Worm (Caenorhabditis elegans) whole organism, L3 larva: ENCODE results near the gene K09B11.4.

Source experiments
- R02D3.7 ChIP-seq: fragments of 150-350 bp; optimal IDR thresholded peaks from 2 replicates; lab custom pipeline; 2014; ENCODE audit warnings: missing biosample characterization, missing genetic modification characterization
- ZK546.5 ChIP-seq: sonication (generic microtip); optimal IDR thresholded peaks from 2 replicates; lab custom pipeline; 2017; ENCODE audit warnings: missing biosample characterization, missing genetic modification characterization
- aly-2 ChIP-seq: fragments of 150-350 bp; optimal IDR thresholded peaks from 2 replicates; lab custom pipeline; 2014; ENCODE audit warnings: missing biosample characterization, missing genetic modification characterization
- ama-1 ChIP-seq: fragments of 150-350 bp; optimal IDR thresholded peaks from 2 replicates; lab custom pipeline; 2018
- ceh-16 ChIP-seq: sonication (generic microtip); optimal IDR thresholded peaks from 2 replicates; lab custom pipeline; 2017; ENCODE audit warnings: missing biosample characterization, missing genetic modification characterization
- ceh-28 ChIP-seq: fragments of 150-350 bp; optimal IDR thresholded peaks from 2 replicates; lab custom pipeline; 2014; ENCODE audit warnings: missing biosample characterization, missing genetic modification reagents, missing genetic modification characterization
- ceh-82 ChIP-seq: fragments of 150-350 bp; optimal IDR thresholded peaks from 2 replicates; lab custom pipeline; 2014; ENCODE audit warnings: missing biosample characterization, missing genetic modification characterization
- ceh-9 ChIP-seq: sonication (generic microtip); optimal IDR thresholded peaks from 2 replicates; lab custom pipeline; 2018; ENCODE audit warnings: missing biosample characterization, missing genetic modification characterization
- daf-12 ChIP-seq: fragments of 150-350 bp; optimal IDR thresholded peaks from 2 replicates; lab custom pipeline; 2014; ENCODE audit warnings: missing biosample characterization, missing genetic modification reagents, missing genetic modification characterization
- egl-27 ChIP-seq: sonication (generic microtip); optimal IDR thresholded peaks from 4 replicates; lab custom pipeline; 2017; ENCODE audit warnings: missing biosample characterization, missing genetic modification reagents, missing genetic modification characterization
- egl-5 ChIP-seq: fragments of 150-350 bp; optimal IDR thresholded peaks from 2 replicates; lab custom pipeline; 2017; ENCODE audit warnings: missing biosample characterization, missing genetic modification reagents, missing genetic modification characterization, inconsistent platforms
- elt-1 ChIP-seq: fragments of 150-350 bp; optimal IDR thresholded peaks from 2 replicates; lab custom pipeline; 2014; ENCODE audit warnings: missing biosample characterization, missing genetic modification characterization
- elt-2 ChIP-seq: sonication (generic microtip); optimal IDR thresholded peaks from 2 replicates; lab custom pipeline; 2016; ENCODE audit warnings: missing genetic modification reagents, mild to moderate bottlenecking, missing genetic modification characterization, missing compliant biosample characterization
- elt-3 ChIP-seq, 3 experiments: fragments of 150-350 bp in 1 of 3; sonication (generic microtip) in 2 of 3; optimal IDR thresholded peaks; 2 replicates in 2 of 3; 4 replicates in 1 of 3; lab custom pipeline; 2014 to 2017; ENCODE audit warnings: missing biosample characterization in 3 of 3, missing genetic modification characterization in 3 of 3
- eor-1 ChIP-seq, 2 experiments: fragments of 150-350 bp; optimal IDR thresholded peaks; 2 replicates each; lab custom pipeline; 2014 to 2018; ENCODE audit warnings: missing biosample characterization in 2 of 2, missing genetic modification characterization in 2 of 2
- fkh-10 ChIP-seq: sonication (generic microtip); optimal IDR thresholded peaks from 2 replicates; lab custom pipeline; 2017; ENCODE audit warnings: missing biosample characterization, missing genetic modification reagents, missing genetic modification characterization
- fkh-2 ChIP-seq: fragments of 150-350 bp; optimal IDR thresholded peaks from 2 replicates; lab custom pipeline; 2014; ENCODE audit warnings: missing biosample characterization, missing genetic modification reagents, missing genetic modification characterization
- fos-1 ChIP-seq: fragments of 150-350 bp; optimal IDR thresholded peaks from 2 replicates; lab custom pipeline; 2014; ENCODE audit warnings: missing biosample characterization, missing genetic modification characterization
- hmg-11 ChIP-seq: sonication (generic microtip); optimal IDR thresholded peaks from 2 replicates; lab custom pipeline; 2016; ENCODE audit warnings: missing genetic modification characterization, missing compliant biosample characterization
- jun-1 ChIP-seq: fragments of 150-350 bp; optimal IDR thresholded peaks from 2 replicates; lab custom pipeline; 2014; ENCODE audit warnings: missing biosample characterization, missing genetic modification reagents, missing genetic modification characterization
- lin-15B ChIP-seq: fragments of 150-350 bp; optimal IDR thresholded peaks from 2 replicates; lab custom pipeline; 2014; ENCODE audit warnings: missing biosample characterization, missing genetic modification characterization
- lin-39 ChIP-seq: fragments of 150-350 bp; optimal IDR thresholded peaks from 2 replicates; lab custom pipeline; 2018; ENCODE audit warnings: missing biosample characterization, missing genetic modification reagents, missing genetic modification characterization
- lsy-12 ChIP-seq: sonication (generic microtip); optimal IDR thresholded peaks from 2 replicates; lab custom pipeline; 2016; ENCODE audit warnings: mild to moderate bottlenecking, missing genetic modification characterization, missing compliant biosample characterization
- mdl-1 ChIP-seq: fragments of 150-350 bp; optimal IDR thresholded peaks from 2 replicates; lab custom pipeline; 2014; ENCODE audit warnings: missing biosample characterization, missing genetic modification characterization
- mml-1 ChIP-seq: fragments of 150-350 bp; sonication (generic microtip); optimal IDR thresholded peaks from 3 replicates; lab custom pipeline; 2014; ENCODE audit warnings: missing biosample characterization, missing genetic modification characterization
- nfya-1 ChIP-seq: sonication (generic microtip); optimal IDR thresholded peaks from 2 replicates; lab custom pipeline; 2017; ENCODE audit warnings: missing genetic modification characterization, mild to moderate bottlenecking, missing compliant biosample characterization, antibody characterized with exemption, moderate library complexity; ENCODE audit not compliant: insufficient read depth
- nhr-11 ChIP-seq: fragments of 150-350 bp; optimal IDR thresholded peaks from 2 replicates; lab custom pipeline; 2014; ENCODE audit warnings: missing biosample characterization, missing genetic modification characterization
- nhr-12 ChIP-seq: fragments of 150-350 bp; optimal IDR thresholded peaks from 2 replicates; lab custom pipeline; 2014; ENCODE audit warnings: missing biosample characterization, missing genetic modification characterization
- nhr-23 ChIP-seq: fragments of 150-350 bp; optimal IDR thresholded peaks from 2 replicates; lab custom pipeline; 2014; ENCODE audit warnings: missing biosample characterization, missing genetic modification reagents, missing genetic modification characterization
- nhr-237 ChIP-seq: fragments of 150-350 bp; optimal IDR thresholded peaks from 2 replicates; lab custom pipeline; 2014; ENCODE audit warnings: missing biosample characterization, missing genetic modification characterization
- nhr-25 ChIP-seq: sonication (generic microtip); optimal IDR thresholded peaks from 2 replicates; lab custom pipeline; 2017; ENCODE audit warnings: missing biosample characterization, missing genetic modification characterization
- nhr-28 ChIP-seq: fragments of 150-350 bp; optimal IDR thresholded peaks from 2 replicates; lab custom pipeline; 2014; ENCODE audit warnings: missing biosample characterization, missing genetic modification characterization
- nhr-43 ChIP-seq: sonication (generic microtip); optimal IDR thresholded peaks from 2 replicates; lab custom pipeline; 2016; ENCODE audit warnings: mild to moderate bottlenecking, missing genetic modification characterization, missing compliant biosample characterization; ENCODE audit not compliant: poor library complexity, severe bottlenecking
- nhr-67 ChIP-seq: fragments of 150-350 bp; optimal IDR thresholded peaks from 2 replicates; lab custom pipeline; 2014; ENCODE audit warnings: missing biosample characterization, missing genetic modification characterization
- nhr-76 ChIP-seq: fragments of 150-350 bp; sonication (generic microtip); optimal IDR thresholded peaks from 5 replicates; lab custom pipeline; 2014; ENCODE audit warnings: missing biosample characterization, missing genetic modification characterization
- nhr-77 ChIP-seq: fragments of 150-350 bp; optimal IDR thresholded peaks from 2 replicates; lab custom pipeline; 2014; ENCODE audit warnings: missing biosample characterization, missing genetic modification characterization
- pha-4 ChIP-seq: fragments of 150-350 bp; optimal IDR thresholded peaks from 2 replicates; lab custom pipeline; 2014; ENCODE audit warnings: missing biosample characterization, missing genetic modification reagents, missing genetic modification characterization
- pqm-1 ChIP-seq: fragments of 150-350 bp; optimal IDR thresholded peaks from 2 replicates; lab custom pipeline; 2017; ENCODE audit warnings: missing biosample characterization, missing genetic modification characterization, inconsistent platforms
- sea-2 ChIP-seq: fragments of 150-350 bp; sonication (generic microtip); optimal IDR thresholded peaks from 4 replicates; lab custom pipeline; 2014; ENCODE audit warnings: missing biosample characterization, missing genetic modification reagents, missing genetic modification characterization
- skn-1 ChIP-seq: fragments of 150-350 bp; optimal IDR thresholded peaks from 2 replicates; lab custom pipeline; 2014; ENCODE audit warnings: missing biosample characterization, missing genetic modification characterization
- snpc-4 ChIP-seq: fragments of 150-350 bp; optimal IDR thresholded peaks from 2 replicates; lab custom pipeline; 2014; ENCODE audit warnings: missing biosample characterization, missing genetic modification characterization
- tbx-2 ChIP-seq: sonication (generic microtip); optimal IDR thresholded peaks from 2 replicates; lab custom pipeline; 2016; ENCODE audit warnings: mild to moderate bottlenecking, missing genetic modification characterization, missing compliant biosample characterization
- unc-62 ChIP-seq: fragments of 150-350 bp; sonication (generic microtip); optimal IDR thresholded peaks from 4 replicates; lab custom pipeline; 2014; ENCODE audit warnings: missing biosample characterization, missing genetic modification reagents, missing genetic modification characterization
- ztf-11 ChIP-seq: fragments of 150-350 bp; optimal IDR thresholded peaks from 2 replicates; lab custom pipeline; 2014; ENCODE audit warnings: missing biosample characterization, missing genetic modification characterization
- ztf-4 ChIP-seq: fragments of 150-350 bp; optimal IDR thresholded peaks from 2 replicates; lab custom pipeline; 2014; ENCODE audit warnings: missing biosample characterization, missing genetic modification characterization

K09B11.4 gene

ce11 chrIV:13393246-13393716, 36.1 kb upstream of the K09B11.4 start:
- TF ChIP-seq unc-62 (GFP tag; lab: Kevin White, UChicago): no peak
- TF ChIP-seq nhr-25 (tag; lab: Kevin White, UChicago): peak; percentile 54
- TF ChIP-seq tbx-2: no peak
- TF ChIP-seq nhr-77 (tag; lab: Kevin White, UChicago): peak; percentile 7
- TF ChIP-seq jun-1 (tag; lab: Kevin White, UChicago): peak; percentile 26
- peak; percentile 17 for TF ChIP-seq nhr-28 (tag; lab: Kevin White, UChicago)
- peak; percentile 87 for TF ChIP-seq nhr-23 (tag; lab: Kevin White, UChicago)
- TF ChIP-seq elt-3 (tag; optimal IDR thresholded peaks at IDR 0.05; lab: Kevin White, UChicago): peak in 1 of 3 experiments; percentile 7
- peak; percentile 47 for TF ChIP-seq lsy-12
- no peak for TF ChIP-seq daf-12 (tag; lab: Kevin White, UChicago)
- TF ChIP-seq fkh-10 (GFP tag; lab: Kevin White, UChicago): no peak
- TF ChIP-seq ztf-4: peak; percentile 7
- TF ChIP-seq nfya-1 (tag; lab: Kevin White, UChicago): peak; percentile 9
- TF ChIP-seq pqm-1 (tag; lab: Kevin White, UChicago): peak; percentile 92
- peak; percentile 7 for TF ChIP-seq nhr-43 (tag; lab: Kevin White, UChicago)
- peak; percentile 90 for TF ChIP-seq elt-2 (tag; lab: Kevin White, UChicago)
- no peak for TF ChIP-seq snpc-4 (tag; lab: Kevin White, UChicago)
- peak; percentile 61 for TF ChIP-seq skn-1
- no peak for TF ChIP-seq elt-1 (tag; lab: Kevin White, UChicago)

ce11 chrIV:13394686-13395085, 34.7 kb upstream of the K09B11.4 start:
- TF ChIP-seq pqm-1 (tag; lab: Kevin White, UChicago) (peak; percentile 29), nhr-11 (tag; lab: Kevin White, UChicago) (no peak), fkh-10 (GFP tag; lab: Kevin White, UChicago) (no peak), unc-62 (GFP tag; lab: Kevin White, UChicago) (no peak), ztf-11 (tag; lab: Kevin White, UChicago) (no peak), nhr-43 (tag; lab: Kevin White, UChicago) (peak; percentile 64), nhr-28 (tag; lab: Kevin White, UChicago) (no peak), nhr-12 (tag; lab: Kevin White, UChicago) (no peak), tbx-2 (no peak), eor-1 (tag; optimal IDR thresholded peaks at IDR 0.05; lab: Kevin White, UChicago) (no peak), lin-15B (tag; lab: Kevin White, UChicago) (no peak), nhr-25 (tag; lab: Kevin White, UChicago) (peak; percentile 44), aly-2 (tag; lab: Kevin White, UChicago) (no peak), pha-4 (no peak), ama-1 (lab: Kevin White, UChicago) (peak; percentile 1), ceh-9 (tag; lab: Kevin White, UChicago) (no peak), ceh-82 (tag; lab: Kevin White, UChicago) (no peak), nhr-23 (tag; lab: Kevin White, UChicago) (peak; percentile 7), nhr-77 (tag; lab: Kevin White, UChicago) (no peak), sea-2 (no peak), mml-1 (tag; lab: Kevin White, UChicago) (no peak)
- TF ChIP-seq, all 47 proteins: peak for 5

- TF ChIP-seq ceh-16 (tag; lab: Kevin White, UChicago): no peak
- peak; percentile 87 for TF ChIP-seq jun-1 (tag; lab: Kevin White, UChicago)
- TF ChIP-seq egl-27 (tag; lab: Kevin White, UChicago): peak; percentile 66
- peak; percentile 63 for TF ChIP-seq mdl-1 (tag; lab: Kevin White, UChicago)
- peak; percentile 6 for TF ChIP-seq skn-1
- TF ChIP-seq eor-1 (tag; optimal IDR thresholded peaks at IDR 0.05; lab: Kevin White, UChicago): no peak
- TF ChIP-seq elt-3 (tag; optimal IDR thresholded peaks at IDR 0.05; lab: Kevin White, UChicago): peak in 1 of 3 experiments; percentile 54
- no peak for TF ChIP-seq ceh-9 (tag; lab: Kevin White, UChicago)
- no peak for TF ChIP-seq ama-1 (lab: Kevin White, UChicago)
- peak; percentile 100 for TF ChIP-seq mml-1 (tag; lab: Kevin White, UChicago)
- TF ChIP-seq egl-5 (tag; lab: Kevin White, UChicago): peak; percentile 25
- TF ChIP-seq R02D3.7 (tag; lab: Kevin White, UChicago): peak; percentile 66
- no peak for TF ChIP-seq fkh-2
- no peak for TF ChIP-seq ZK546.5 (tag; lab: Kevin White, UChicago)
- peak; percentile 81 for TF ChIP-seq pha-4
- TF ChIP-seq nhr-237 (tag; lab: Kevin White, UChicago): no peak
- TF ChIP-seq nhr-25 (tag; lab: Kevin White, UChicago): peak; percentile 90
- TF ChIP-seq ceh-28 (tag; lab: Kevin White, UChicago): peak; percentile 65
- peak; percentile 65 for TF ChIP-seq pqm-1 (tag; lab: Kevin White, UChicago)
- TF ChIP-seq nfya-1 (tag; lab: Kevin White, UChicago): peak; percentile 91
- TF ChIP-seq nhr-11 (tag; lab: Kevin White, UChicago): peak; percentile 59
- peak; percentile 82 for TF ChIP-seq nhr-23 (tag; lab: Kevin White, UChicago)
- no peak for TF ChIP-seq sea-2
- TF ChIP-seq lin-39 (tag; lab: Kevin White, UChicago): peak; percentile 95
- no peak for TF ChIP-seq aly-2 (tag; lab: Kevin White, UChicago)
- peak; percentile 18 for TF ChIP-seq fos-1 (tag; lab: Kevin White, UChicago)
- peak; percentile 95 for TF ChIP-seq hmg-11 (tag; lab: Kevin White, UChicago)
- TF ChIP-seq tbx-2: peak; percentile 73
- peak; percentile 45 for TF ChIP-seq lin-15B (tag; lab: Kevin White, UChicago)
- no peak for TF ChIP-seq nhr-28 (tag; lab: Kevin White, UChicago)
- TF ChIP-seq nhr-67 (tag; lab: Kevin White, UChicago): no peak
- TF ChIP-seq lsy-12: peak; percentile 59
- TF ChIP-seq ztf-11 (tag; lab: Kevin White, UChicago): no peak
- no peak for TF ChIP-seq nhr-76 (tag; lab: Kevin White, UChicago)
These were observed 34.1 kb upstream of the K09B11.4 start for ce11 chrIV:13395255-13395654.
